Fruit fly (Drosophila melanogaster) whole organism: ENCODE results near the gene miple2.

ENCODE experiments used
- CG8478 ChIP-seq: fragments of >200 bp; optimal IDR thresholded peaks from 2 replicates; lab custom pipeline; 2018; ENCODE audit warnings: inconsistent platforms
- Dll ChIP-seq: fragments of >200 bp; optimal IDR thresholded peaks from 2 replicates; lab custom pipeline; 2017
- EcR ChIP-seq, 2 experiments: fragments of >200 bp; optimal IDR thresholded peaks; 2 replicates each; lab custom pipeline; 2017; ENCODE audit warnings: missing biosample characterization in 2 of 2, missing genetic modification characterization in 2 of 2, missing genetic modification reagents in 2 of 2
- pan ChIP-seq: fragments of >200 bp; optimal IDR thresholded peaks from 2 replicates; lab custom pipeline; 2017
- psq ChIP-seq: fragments of >200 bp; optimal IDR thresholded peaks from 2 replicates; lab custom pipeline; 2017
- usp ChIP-seq: fragments of >200 bp; optimal IDR thresholded peaks from 2 replicates; lab custom pipeline; 2017; ENCODE audit warnings: missing biosample characterization, missing genetic modification characterization, mixed read lengths

miple2 gene

dm6 chr3L:248226-248758, 22.7 kb upstream of the miple2 start:
- TF ChIP-seq Dll (lab: Kevin White, UChicago): no peak
- TF ChIP-seq pan (lab: Kevin White, UChicago): no peak
- no peak for TF ChIP-seq CG8478 (lab: Kevin White, UChicago)
- TF ChIP-seq psq (lab: Kevin White, UChicago): no peak
- no peak for TF ChIP-seq EcR (GFP tag; optimal IDR thresholded peaks at IDR 0.05; lab: Kevin White, UChicago)
- no peak for TF ChIP-seq usp

- no peak for TF ChIP-seq CG8478 (lab: Kevin White, UChicago)
- no peak for TF ChIP-seq usp
- no peak for TF ChIP-seq psq (lab: Kevin White, UChicago)
- no peak for TF ChIP-seq Dll (lab: Kevin White, UChicago)
- no peak for TF ChIP-seq pan (lab: Kevin White, UChicago)
- no peak for TF ChIP-seq EcR (GFP tag; optimal IDR thresholded peaks at IDR 0.05; lab: Kevin White, UChicago)
Observed at dm6 chr3L:257618-258475, 13.2 kb upstream of the miple2 start, which contains the start of the genes DIP2 and wac. Gene DIP2 (minus strand): TSS chr3L:257954. Gene wac (plus strand): TSS chr3L:258176.

dm6 chr3L:262724-263177, 8.2 kb upstream of the miple2 start:
- TF ChIP-seq pan (lab: Kevin White, UChicago) (no peak), EcR (GFP tag; optimal IDR thresholded peaks at IDR 0.05; lab: Kevin White, UChicago) (no peak), usp (no peak), CG8478 (lab: Kevin White, UChicago) (no peak), Dll (lab: Kevin White, UChicago) (no peak), psq (lab: Kevin White, UChicago) (no peak)

- TF ChIP-seq CG8478 (lab: Kevin White, UChicago): no peak
- no peak for TF ChIP-seq pan (lab: Kevin White, UChicago)
- no peak for TF ChIP-seq usp
- no peak for TF ChIP-seq EcR (GFP tag; optimal IDR thresholded peaks at IDR 0.05; lab: Kevin White, UChicago)
Observed at dm6 chr3L:263500-264377, 7.3 kb upstream of the miple2 start.

dm6 chr3L:264378-265151, 6.4 kb upstream of the miple2 start, which contains the start of the genes Tudor-SN and mRpL17:
Gene Tudor-SN (minus strand): TSS chr3L:264380.
Gene mRpL17 (plus strand): TSS chr3L:264779.
- no peak for TF ChIP-seq EcR (GFP tag; optimal IDR thresholded peaks at IDR 0.05; lab: Kevin White, UChicago)
- TF ChIP-seq Dll (lab: Kevin White, UChicago): no peak
- TF ChIP-seq CG8478 (lab: Kevin White, UChicago): no peak
- TF ChIP-seq pan (lab: Kevin White, UChicago): no peak
- TF ChIP-seq psq (lab: Kevin White, UChicago): no peak

dm6 chr3L:265808-266207, 5.2 kb upstream of the miple2 start, which contains the start of gene CG34263:
Gene CG34263 (minus strand): TSS chr3L:265908.
- TF ChIP-seq Dll (lab: Kevin White, UChicago) (no peak), EcR (GFP tag; optimal IDR thresholded peaks at IDR 0.05; lab: Kevin White, UChicago) (no peak), psq (lab: Kevin White, UChicago) (no peak), CG8478 (lab: Kevin White, UChicago) (no peak), usp (no peak), pan (lab: Kevin White, UChicago) (no peak)

- no peak for TF ChIP-seq CG8478 (lab: Kevin White, UChicago)
- TF ChIP-seq EcR (GFP tag; optimal IDR thresholded peaks at IDR 0.05; lab: Kevin White, UChicago): no peak
- no peak for TF ChIP-seq Dll (lab: Kevin White, UChicago)
- no peak for TF ChIP-seq usp
- TF ChIP-seq psq (lab: Kevin White, UChicago): no peak
- TF ChIP-seq pan (lab: Kevin White, UChicago): no peak
Observed at dm6 chr3L:267083-267482, 3.9 kb upstream of the miple2 start, which contains the start of gene miple1. Gene miple1 (plus strand): TSS chr3L:267299.

- TF ChIP-seq pan (lab: Kevin White, UChicago): no peak
- TF ChIP-seq usp: no peak
- TF ChIP-seq EcR (GFP tag; optimal IDR thresholded peaks at IDR 0.05; lab: Kevin White, UChicago): no peak
- TF ChIP-seq Dll (lab: Kevin White, UChicago): no peak
- TF ChIP-seq CG8478 (lab: Kevin White, UChicago): no peak
- no peak for TF ChIP-seq psq (lab: Kevin White, UChicago)
Observed at dm6 chr3L:267618-268017, 3.4 kb upstream of the miple2 start.

- TF ChIP-seq CG8478 (lab: Kevin White, UChicago): no peak
- no peak for TF ChIP-seq pan (lab: Kevin White, UChicago)
- peak in 1 of 2 experiments; percentile 41 for TF ChIP-seq EcR (GFP tag; optimal IDR thresholded peaks at IDR 0.05; lab: Kevin White, UChicago)
Observed at dm6 chr3L:271501-272249, 675 bp downstream of the miple2 start.

- TF ChIP-seq pan (lab: Kevin White, UChicago): no peak
- TF ChIP-seq Dll (lab: Kevin White, UChicago): no peak
- no peak for TF ChIP-seq usp
- no peak for TF ChIP-seq EcR (GFP tag; optimal IDR thresholded peaks at IDR 0.05; lab: Kevin White, UChicago)
- no peak for TF ChIP-seq psq (lab: Kevin White, UChicago)
- no peak for TF ChIP-seq CG8478 (lab: Kevin White, UChicago)
Observed at dm6 chr3L:273291-273690, 2.3 kb downstream of the miple2 start, which contains the start of gene CG32845. Gene CG32845 (minus strand): TSS chr3L:273391.
